Fruit fly (Drosophila melanogaster): Measurements from ENCODE around the gene CG7058.

Gene CG7058

DNA sequence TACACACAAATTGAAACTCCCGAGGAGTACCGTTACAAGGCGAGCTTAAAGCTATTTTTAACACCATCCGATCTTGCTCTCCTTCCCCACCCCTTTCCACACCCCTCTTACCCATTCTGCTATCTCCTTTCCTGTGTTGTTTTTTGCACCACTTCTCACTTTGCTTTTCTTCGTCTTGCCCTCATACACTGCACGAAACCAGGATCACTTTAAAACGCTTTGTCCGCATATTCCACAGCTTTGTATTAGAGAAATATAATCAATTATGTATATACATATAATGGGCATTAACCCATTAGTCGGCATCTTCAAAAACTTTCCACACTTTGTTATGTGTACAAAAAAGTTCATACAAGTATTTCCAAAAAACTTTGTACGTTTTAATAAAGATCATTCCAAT is 29.0 kb downstream of the CG7058 start (continued):
- TF ChIP-seq CG15336 (GFP tag; IDR thresholded peaks at IDR 0.05) (no peak), net (GFP tag; optimal IDR thresholded peaks at IDR 0.05) (peak; percentile 38), CG10669 (GFP tag; optimal IDR thresholded peaks at IDR 0.05) (peak; percentile 47), Ets96B (tag; optimal IDR thresholded peaks at IDR 0.05) (peak; percentile 48), svp (GFP tag) (no peak), CG4318 (GFP tag; optimal IDR thresholded peaks at IDR 0.05) (no peak), Met (GFP tag; optimal IDR thresholded peaks at IDR 0.05) (no peak), fd85E (GFP tag; optimal IDR thresholded peaks at IDR 0.05) (no peak), Hr4 (GFP tag; optimal IDR thresholded peaks at IDR 0.05) (peak; percentile 37), CG3032 (tag; optimal IDR thresholded peaks at IDR 0.05) (peak; percentile 39), salr (GFP tag; optimal IDR thresholded peaks at IDR 0.05) (peak in 1 of 2 experiments; percentile 11), topi (GFP tag; optimal IDR thresholded peaks at IDR 0.05) (no peak), achi (GFP tag; optimal IDR thresholded peaks at IDR 0.05) (peak; percentile 2), CG6163 (GFP tag; IDR thresholded peaks at IDR 0.05) (peak; percentile 37; the same call in 1 of the 3 replicates), CG11902 (GFP tag; optimal IDR thresholded peaks at IDR 0.05) (no peak)

DNA sequence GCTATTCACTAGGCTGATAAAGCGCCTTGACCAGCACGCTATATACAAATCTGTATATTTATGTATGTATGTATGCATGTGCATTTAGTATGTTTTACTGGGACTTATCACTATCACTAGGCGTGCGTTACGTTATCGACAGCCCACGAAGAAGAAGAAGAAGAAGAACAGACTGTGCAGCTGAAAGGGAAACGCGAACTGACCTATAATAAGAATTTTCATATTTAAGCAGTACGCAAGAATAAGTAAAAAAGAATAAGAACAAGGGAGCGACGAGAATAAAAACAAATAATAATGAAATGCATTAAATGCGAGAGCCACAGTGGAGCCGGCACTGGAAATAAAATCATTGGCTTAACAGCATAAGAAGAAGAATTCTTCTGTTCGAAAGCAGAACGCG is 29.8 kb downstream of the CG7058 start:
- peak; percentile 12 for TF ChIP-seq Sox14 (GFP tag; optimal IDR thresholded peaks at IDR 0.05)
- TF ChIP-seq CG8632 (GFP tag; optimal IDR thresholded peaks at IDR 0.05): no peak
- peak; percentile 30 for TF ChIP-seq Ets96B (tag; optimal IDR thresholded peaks at IDR 0.05)
- no peak for TF ChIP-seq fkh (GFP tag; optimal IDR thresholded peaks at IDR 0.05)
- TF ChIP-seq spab (GFP tag; optimal IDR thresholded peaks at IDR 0.05): peak; percentile 12
- peak; percentile 5 for TF ChIP-seq OdsH (GFP tag; optimal IDR thresholded peaks at IDR 0.05)
- no peak for TF ChIP-seq Ets21C (GFP tag; optimal IDR thresholded peaks at IDR 0.05)
- TF ChIP-seq CG3032 (tag; optimal IDR thresholded peaks at IDR 0.05): peak; percentile 19
- TF ChIP-seq eg (GFP tag; IDR thresholded peaks at IDR 0.05): peak; percentile 43; the same call in 1 of the 3 replicates
- peak; percentile 34 for TF ChIP-seq CG1621 (tag; optimal IDR thresholded peaks at IDR 0.05)
- TF ChIP-seq svp (GFP tag): peak; percentile 44
- TF ChIP-seq CG16779 (tag; optimal IDR thresholded peaks at IDR 0.05): peak; percentile 30
- peak; percentile 56 to 62 for TF ChIP-seq ss (GFP tag; optimal IDR thresholded peaks at IDR 0.05)
- no peak for TF ChIP-seq Sox102F (GFP tag; optimal IDR thresholded peaks at IDR 0.05)
- no peak for TF ChIP-seq dac (GFP tag; optimal IDR thresholded peaks at IDR 0.05)
- peak; percentile 45 for TF ChIP-seq CG6808 (GFP tag; optimal IDR thresholded peaks at IDR 0.05)
- peak; percentile 22 for TF ChIP-seq dsx (GFP tag; optimal IDR thresholded peaks at IDR 0.05; ENCODE audit: poor library complexity, severe bottlenecking)
- 0 out of 3 replicates have a peak, but pooled peaks have one; percentile 14 for TF ChIP-seq CG8119 (GFP tag; IDR thresholded peaks at IDR 0.05)
- TF ChIP-seq fd59A (GFP tag; optimal IDR thresholded peaks at IDR 0.05): no peak
- peak; percentile 49 for TF ChIP-seq Eip78C (GFP tag)
- TF ChIP-seq Gug (GFP tag; IDR thresholded peaks at IDR 0.05): 0 out of 2 replicates have a peak, but pooled peaks have one; percentile 12
- peak; percentile 11 for TF ChIP-seq CG10669 (GFP tag; optimal IDR thresholded peaks at IDR 0.05)

DNA sequence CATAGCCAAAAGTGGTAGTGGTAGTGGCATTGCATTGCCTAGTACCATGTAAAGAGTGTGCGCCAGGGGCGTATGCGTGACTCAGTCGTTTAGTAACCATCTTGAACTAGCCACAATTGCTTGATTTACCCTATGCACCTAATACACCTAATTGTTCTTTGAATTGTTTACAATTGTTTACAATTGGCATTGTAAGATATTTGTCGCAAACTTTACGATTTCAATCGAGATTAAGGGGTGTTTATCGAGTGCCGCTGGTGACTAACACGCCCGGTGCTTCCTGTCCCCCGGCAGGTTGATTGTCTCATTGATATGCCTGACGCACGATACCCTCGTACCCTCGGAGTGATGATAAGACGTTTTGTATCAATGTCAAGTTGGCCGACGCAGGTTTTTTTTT is 30.6 kb downstream of the CG7058 start:
- TF ChIP-seq achi (GFP tag; optimal IDR thresholded peaks at IDR 0.05) (peak; percentile 11), CG8119 (GFP tag; IDR thresholded peaks at IDR 0.05) (peak; percentile 45; the same call in 2 of the 3 replicates), Hr38 (GFP tag; optimal IDR thresholded peaks at IDR 0.05) (no peak), lz (GFP tag; optimal IDR thresholded peaks at IDR 0.05) (peak; percentile 9), CG6163 (GFP tag; IDR thresholded peaks at IDR 0.05) (no peak), Sox102F (GFP tag; optimal IDR thresholded peaks at IDR 0.05) (no peak), topi (GFP tag; optimal IDR thresholded peaks at IDR 0.05) (no peak), dac (GFP tag; optimal IDR thresholded peaks at IDR 0.05) (no peak), fd59A (GFP tag; optimal IDR thresholded peaks at IDR 0.05) (peak; percentile 7), Sox15 (GFP tag; optimal IDR thresholded peaks at IDR 0.05) (no peak), fkh (GFP tag; optimal IDR thresholded peaks at IDR 0.05) (no peak), eg (GFP tag; IDR thresholded peaks at IDR 0.05) (peak; percentile 48; the same call in 1 of the 3 replicates), svp (GFP tag) (peak; percentile 77), Smox (GFP tag; optimal IDR thresholded peaks at IDR 0.05) (no peak), Eip78C (GFP tag) (peak; percentile 77), Hr4 (GFP tag; optimal IDR thresholded peaks at IDR 0.05) (peak; percentile 34), Eip75B (GFP tag; optimal IDR thresholded peaks at IDR 0.05) (peak; percentile 23), OdsH (GFP tag; optimal IDR thresholded peaks at IDR 0.05) (peak; percentile 22), CG6792 (GFP tag; optimal IDR thresholded peaks at IDR 0.05) (peak; percentile 7), CG32006 (GFP tag; optimal IDR thresholded peaks at IDR 0.05) (peak; percentile 48), dsx (GFP tag; optimal IDR thresholded peaks at IDR 0.05; ENCODE audit: poor library complexity, severe bottlenecking) (peak; percentile 3), CG7368 (GFP tag; optimal IDR thresholded peaks at IDR 0.05) (no peak), Gug (GFP tag; IDR thresholded peaks at IDR 0.05) (no peak), acj6 (GFP tag; optimal IDR thresholded peaks at IDR 0.05) (peak; percentile 12), pdm3 (GFP tag; optimal IDR thresholded peaks at IDR 0.05) (peak; percentile 40), CG10631 (GFP tag; optimal IDR thresholded peaks at IDR 0.05) (peak; percentile 9), net (GFP tag; optimal IDR thresholded peaks at IDR 0.05) (no peak), CG11294 (GFP tag; IDR thresholded peaks at IDR 0.05) (no peak), Hr39 (GFP tag; optimal IDR thresholded peaks at IDR 0.05) (peak; percentile 17), CG3032 (tag; optimal IDR thresholded peaks at IDR 0.05) (peak; percentile 36), fd85E (GFP tag; optimal IDR thresholded peaks at IDR 0.05) (no peak)
